Worm (Caenorhabditis elegans) whole organism, young adult: ENCODE data around the gene B0024.15.

Experiments
- B0336.3 ChIP-seq: fragments of 200-800 bp; sonication (Bioruptor generic); IDR thresholded peaks from 2 replicates; pipeline ENCODE4 v1.3.6; 2022; ENCODE audit warnings: missing genetic modification characterization, missing compliant biosample characterization
- F49E8.2 ChIP-seq: sonication (generic microtip); optimal IDR thresholded peaks from 3 replicates; lab custom pipeline; 2017; ENCODE audit warnings: missing genetic modification characterization, mild to moderate bottlenecking, missing compliant biosample characterization, antibody characterized with exemption, moderate library complexity; ENCODE audit not compliant: insufficient read depth
- F57A8.1 ChIP-seq: fragments of 200-800 bp; sonication (Bioruptor generic); optimal IDR thresholded peaks from 2 replicates; lab custom pipeline; 2018; ENCODE audit warnings: mild to moderate bottlenecking, missing genetic modification characterization, moderate library complexity, missing compliant biosample characterization
- K11D2.4 ChIP-seq: fragments of 200-800 bp; sonication (Bioruptor generic); IDR thresholded peaks from 2 replicates; pipeline ENCODE4 v1.3.6; 2022; ENCODE audit warnings: missing genetic modification reagents, missing genetic modification characterization, missing compliant biosample characterization
- T07F8.4 ChIP-seq: sonication (generic microtip); optimal IDR thresholded peaks from 2 replicates; lab custom pipeline; 2016; ENCODE audit warnings: mild to moderate bottlenecking, missing genetic modification characterization, moderate library complexity, missing compliant biosample characterization
- T26A5.8 ChIP-seq: sonication (generic microtip); optimal IDR thresholded peaks from 2 replicates; lab custom pipeline; 2016; ENCODE audit warnings: missing genetic modification characterization, missing compliant biosample characterization
- Y56A3A.18 ChIP-seq: fragments of 200-800 bp; sonication (Bioruptor generic); IDR thresholded peaks from 2 replicates; pipeline ENCODE4 v1.3.6; 2022; ENCODE audit warnings: missing genetic modification reagents, missing genetic modification characterization, missing compliant biosample characterization
- Y95B8A.8 ChIP-seq: fragments of 200-800 bp; sonication (Bioruptor generic); IDR thresholded peaks from 2 replicates; pipeline ENCODE4 v1.3.6; 2022; ENCODE audit warnings: missing genetic modification reagents, missing genetic modification characterization, missing compliant biosample characterization
- attf-5 ChIP-seq: fragments of 200-800 bp; sonication (Bioruptor generic); optimal IDR thresholded peaks from 2 replicates; lab custom pipeline; 2018; ENCODE audit warnings: mild to moderate bottlenecking, missing genetic modification characterization, missing compliant biosample characterization
- bed-2 ChIP-seq: fragments of 200-800 bp; sonication (Bioruptor generic); IDR thresholded peaks from 2 replicates; pipeline ENCODE4 v1.3.6; 2022; ENCODE audit warnings: missing genetic modification reagents, missing genetic modification characterization, missing compliant biosample characterization
- ccch-3 ChIP-seq: fragments of 200-800 bp; sonication (Bioruptor generic); optimal IDR thresholded peaks from 2 replicates; lab custom pipeline; 2018; ENCODE audit warnings: mild to moderate bottlenecking, missing genetic modification characterization, missing compliant biosample characterization
- ceh-100 ChIP-seq: fragments of 200-800 bp; sonication (Bioruptor generic); IDR thresholded peaks from 2 replicates; pipeline ENCODE4 v1.3.6; 2022; ENCODE audit warnings: missing genetic modification reagents, missing genetic modification characterization, missing compliant biosample characterization
- ceh-79 ChIP-seq: sonication (generic microtip); optimal IDR thresholded peaks from 2 replicates; lab custom pipeline; 2017; ENCODE audit warnings: mild to moderate bottlenecking, missing genetic modification characterization, missing compliant biosample characterization
- chd-7 ChIP-seq: sonication (generic microtip); optimal IDR thresholded peaks from 2 replicates; lab custom pipeline; 2016; ENCODE audit warnings: mild to moderate bottlenecking, missing genetic modification characterization, moderate library complexity, missing compliant biosample characterization
- egl-44 ChIP-seq: fragments of 200-800 bp; sonication (Bioruptor generic); IDR thresholded peaks from 2 replicates; pipeline ENCODE4 v1.3.6; 2022; ENCODE audit warnings: missing genetic modification reagents, missing genetic modification characterization, missing compliant biosample characterization
- ekl-4 ChIP-seq: fragments of 200-800 bp; sonication (Bioruptor generic); IDR thresholded peaks from 2 replicates; pipeline ENCODE4 v1.3.6; 2022; ENCODE audit warnings: missing genetic modification reagents, missing genetic modification characterization, missing compliant biosample characterization
- ets-4 ChIP-seq: fragments of 200-800 bp; sonication (Bioruptor generic); optimal IDR thresholded peaks from 2 replicates; lab custom pipeline; 2018; ENCODE audit warnings: mild to moderate bottlenecking, missing genetic modification characterization, missing compliant biosample characterization
- fkh-3 ChIP-seq: sonication (generic microtip); optimal IDR thresholded peaks from 2 replicates; lab custom pipeline; 2016; ENCODE audit warnings: mild to moderate bottlenecking, missing genetic modification characterization, missing compliant biosample characterization
- gei-17 ChIP-seq: fragments of 200-800 bp; sonication (Bioruptor generic); optimal IDR thresholded peaks from 2 replicates; lab custom pipeline; 2018; ENCODE audit warnings: mild to moderate bottlenecking, missing genetic modification characterization, missing compliant biosample characterization
- hmg-1.2 ChIP-seq: fragments of 200-800 bp; sonication (Bioruptor generic); IDR thresholded peaks from 2 replicates; pipeline ENCODE4 v1.3.6; 2022; ENCODE audit warnings: missing genetic modification reagents, missing genetic modification characterization, missing compliant biosample characterization
- hsf-1 ChIP-seq: fragments of 200-800 bp; sonication (Bioruptor generic); IDR thresholded peaks from 2 replicates; pipeline ENCODE4 v1.3.6; 2022; ENCODE audit warnings: missing genetic modification reagents, missing genetic modification characterization, missing compliant biosample characterization
- lin-35 ChIP-seq, 3 experiments: fragments of 150-350 bp in 2 of 3; sonication (generic microtip) in 1 of 3; optimal IDR thresholded peaks; 2 replicates each; lab custom pipeline; 2014 to 2018; ENCODE audit warnings: missing biosample characterization in 3 of 3, missing genetic modification characterization in 3 of 3, missing genetic modification reagents in 3 of 3
- nfya-1 ChIP-seq: sonication (generic microtip); optimal IDR thresholded peaks from 2 replicates; lab custom pipeline; 2017; ENCODE audit warnings: antibody characterized with exemption, missing compliant biosample characterization, missing genetic modification characterization, borderline replicate concordance; ENCODE audit not compliant: insufficient read depth
- nfya-2 ChIP-seq: fragments of 200-800 bp; sonication (Bioruptor generic); IDR thresholded peaks from 2 replicates; pipeline ENCODE4 v1.3.6; 2022; ENCODE audit warnings: missing genetic modification reagents, missing genetic modification characterization, missing compliant biosample characterization
- nhr-179 ChIP-seq: sonication (generic microtip); optimal IDR thresholded peaks from 2 replicates; lab custom pipeline; 2016; ENCODE audit warnings: mild to moderate bottlenecking, missing genetic modification characterization, missing compliant biosample characterization
- nhr-80 ChIP-seq: sonication (generic microtip); optimal IDR thresholded peaks from 2 replicates; lab custom pipeline; 2016; ENCODE audit warnings: missing genetic modification characterization, missing compliant biosample characterization
- nhr-90 ChIP-seq: sonication (generic microtip); optimal IDR thresholded peaks from 2 replicates; lab custom pipeline; 2016; ENCODE audit warnings: missing genotype, mild to moderate bottlenecking, missing genetic modification characterization, missing compliant biosample characterization
- pbrm-1 ChIP-seq: fragments of 200-800 bp; sonication (Bioruptor generic); IDR thresholded peaks from 2 replicates; pipeline ENCODE4 v1.3.6; 2022; ENCODE audit warnings: missing genetic modification reagents, missing genetic modification characterization, missing compliant biosample characterization
- rcor-1 ChIP-seq: fragments of 200-800 bp; sonication (Bioruptor generic); IDR thresholded peaks from 2 replicates; pipeline ENCODE4 v1.3.6; 2022; ENCODE audit warnings: missing genetic modification reagents, missing genetic modification characterization, missing compliant biosample characterization
- rec-8 ChIP-seq, 2 experiments: sonication (generic microtip); optimal IDR thresholded peaks; 2 replicates each; lab custom pipeline; 2016; ENCODE audit warnings: mild to moderate bottlenecking in 2 of 2, missing genetic modification characterization in 2 of 2, missing genetic modification reagents in 2 of 2, missing genotype in 2 of 2, missing biosample characterization in 1 of 2, missing compliant biosample characterization in 1 of 2, moderate library complexity in 1 of 2
- snpc-1.1 ChIP-seq: sonication (generic microtip); optimal IDR thresholded peaks from 2 replicates; lab custom pipeline; 2017; ENCODE audit warnings: missing genetic modification characterization, mild to moderate bottlenecking, missing compliant biosample characterization, antibody characterized with exemption, moderate library complexity, missing genotype, missing genetic modification reagents; ENCODE audit not compliant: insufficient read depth
- snpc-3.4 ChIP-seq: sonication (generic microtip); optimal IDR thresholded peaks from 2 replicates; lab custom pipeline; 2017; ENCODE audit warnings: missing genetic modification characterization, mild to moderate bottlenecking, missing compliant biosample characterization, antibody characterized with exemption, moderate library complexity, missing genotype, missing genetic modification reagents
- somi-1 ChIP-seq: fragments of 200-800 bp; sonication (Bioruptor generic); optimal IDR thresholded peaks from 2 replicates; lab custom pipeline; 2018; ENCODE audit warnings: mild to moderate bottlenecking, missing genetic modification characterization, missing compliant biosample characterization
- sptf-2 ChIP-seq: fragments of 200-800 bp; sonication (Bioruptor generic); optimal IDR thresholded peaks from 2 replicates; lab custom pipeline; 2018; ENCODE audit warnings: mild to moderate bottlenecking, missing genetic modification characterization, missing compliant biosample characterization
- tbp1 ChIP-seq: fragments of 200-800 bp; sonication (Bioruptor generic); optimal IDR thresholded peaks from 2 replicates; lab custom pipeline; 2018; ENCODE audit warnings: mild to moderate bottlenecking, missing genetic modification characterization, missing compliant biosample characterization
- tlf-1 ChIP-seq: fragments of 200-800 bp; sonication (Bioruptor generic); optimal IDR thresholded peaks from 2 replicates; lab custom pipeline; 2018; ENCODE audit warnings: mild to moderate bottlenecking, missing genetic modification characterization, missing compliant biosample characterization
- ztf-25 ChIP-seq: fragments of 200-800 bp; sonication (Bioruptor generic); IDR thresholded peaks from 2 replicates; pipeline ENCODE4 v1.3.6; 2022; ENCODE audit warnings: missing genetic modification reagents, missing genetic modification characterization, missing compliant biosample characterization
- ztf-28 ChIP-seq: fragments of 200-800 bp; sonication (Bioruptor generic); IDR thresholded peaks from 2 replicates; pipeline ENCODE4 v1.3.6; 2022; ENCODE audit warnings: missing genetic modification reagents, missing genetic modification characterization, missing compliant biosample characterization

Gene B0024.15

DNA sequence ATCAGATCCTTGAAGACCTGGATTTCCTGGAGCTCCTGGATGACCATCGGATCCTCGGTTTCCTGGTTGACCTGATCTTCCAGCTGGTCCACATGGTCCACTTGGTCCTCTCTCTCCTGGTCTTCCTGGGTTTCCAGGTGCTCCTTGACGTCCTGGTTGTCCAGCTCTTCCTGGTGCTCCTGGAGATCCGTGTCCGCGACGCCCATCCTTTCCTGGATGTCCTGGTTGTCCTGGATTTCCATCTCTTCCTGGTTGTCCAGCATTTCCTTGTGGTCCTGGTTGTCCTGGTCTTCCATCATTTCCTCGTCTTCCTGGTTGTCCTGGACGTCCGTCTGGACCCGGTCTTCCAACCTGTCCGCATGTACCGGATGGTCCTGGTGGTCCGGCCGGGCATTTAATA, 2.0 kb downstream of the B0024.15 start:
- TF ChIP-seq nhr-80 (no peak), tbp1 (no peak), ceh-100 (GFP tag; lab: Robert Waterston, UW) (no peak), Y56A3A.18 (GFP tag; lab: Robert Waterston, UW) (no peak), ekl-4 (GFP tag; lab: Robert Waterston, UW) (no peak), nfya-2 (GFP tag; lab: Robert Waterston, UW) (no peak), nfya-1 (no peak), ets-4 (no peak)

DNA sequence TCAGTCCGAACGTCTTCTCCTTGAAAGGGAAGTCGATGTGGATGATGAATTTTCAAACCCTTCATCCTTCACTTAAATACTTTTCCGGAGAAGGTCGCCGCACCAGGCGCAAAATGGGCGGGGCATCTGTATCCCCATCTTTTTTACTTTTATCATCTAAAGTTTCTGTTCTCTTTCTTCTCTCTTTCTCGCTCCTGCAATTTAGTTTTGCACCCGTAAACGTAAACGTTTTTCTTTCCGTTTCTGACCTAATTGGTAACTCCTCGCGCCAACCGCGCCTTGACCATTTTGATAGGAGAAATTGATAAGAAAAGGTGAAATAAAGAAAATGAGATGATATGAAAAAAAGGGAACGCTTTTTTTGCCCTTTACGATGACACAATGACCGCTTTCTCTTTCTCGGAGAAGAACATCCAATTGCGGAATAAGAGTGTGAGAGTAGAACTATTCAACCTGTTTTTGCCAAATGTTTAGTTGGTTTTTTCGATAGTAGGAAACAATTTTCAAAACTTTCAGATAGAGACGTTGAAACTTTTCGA, 3.0 kb downstream of the B0024.15 start, which contains the start of gene col-149:
Gene col-149, minus strand, starts transcription at position 51 of the 539 bp plus-strand sequence.
- TF ChIP-seq T07F8.4 (tag; lab: Kevin White, UChicago) (no peak), nhr-80 (peak; percentile 32), hsf-1 (GFP tag; lab: Robert Waterston, UW) (no peak), ztf-28 (GFP tag; lab: Robert Waterston, UW) (no peak)

DNA sequence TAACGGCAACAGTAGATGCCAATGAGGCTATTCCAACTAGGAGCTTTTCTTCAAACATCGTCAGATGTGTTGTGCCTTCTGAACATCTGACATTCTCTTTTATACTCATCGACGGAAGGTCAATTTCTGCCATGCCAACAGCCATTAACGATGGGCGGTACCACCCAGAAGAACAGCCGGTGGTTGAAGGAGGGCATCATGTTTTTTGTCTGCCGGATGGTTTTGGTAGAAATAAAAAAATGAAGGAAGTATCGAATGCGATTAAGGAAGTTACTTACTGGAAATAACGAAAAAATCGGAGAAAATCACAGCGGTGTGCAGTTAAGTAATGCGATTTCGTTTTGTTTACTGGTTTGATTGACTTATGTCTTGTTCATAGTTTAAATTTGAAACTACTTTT, 4.7 kb downstream of the B0024.15 start, which contains the start of gene col-150:
Gene col-150, minus strand, starts transcription at position 101 of the 400 bp plus-strand sequence.
- TF ChIP-seq K11D2.4 (GFP tag; lab: Robert Waterston, UW) (no peak), nhr-90 (tag; lab: Kevin White, UChicago) (no peak), ets-4 (no peak), pbrm-1 (GFP tag; lab: Robert Waterston, UW) (no peak), nhr-179 (no peak), F49E8.2 (tag; lab: Kevin White, UChicago) (no peak), ceh-100 (GFP tag; lab: Robert Waterston, UW) (no peak), chd-7 (tag; lab: Kevin White, UChicago) (no peak), hsf-1 (GFP tag; lab: Robert Waterston, UW) (no peak), egl-44 (GFP tag; lab: Robert Waterston, UW) (no peak), attf-5 (GFP tag; lab: Kevin White, UChicago) (no peak), rec-8 (tag; optimal IDR thresholded peaks at IDR 0.05; lab: Kevin White, UChicago) (no peak), B0336.3 (no peak), snpc-3.4 (tag; lab: Kevin White, UChicago) (no peak), bed-2 (GFP tag; lab: Robert Waterston, UW) (no peak), snpc-1.1 (tag; lab: Kevin White, UChicago) (no peak), fkh-3 (tag; lab: Kevin White, UChicago) (no peak), somi-1 (GFP tag; lab: Kevin White, UChicago) (no peak)

DNA sequence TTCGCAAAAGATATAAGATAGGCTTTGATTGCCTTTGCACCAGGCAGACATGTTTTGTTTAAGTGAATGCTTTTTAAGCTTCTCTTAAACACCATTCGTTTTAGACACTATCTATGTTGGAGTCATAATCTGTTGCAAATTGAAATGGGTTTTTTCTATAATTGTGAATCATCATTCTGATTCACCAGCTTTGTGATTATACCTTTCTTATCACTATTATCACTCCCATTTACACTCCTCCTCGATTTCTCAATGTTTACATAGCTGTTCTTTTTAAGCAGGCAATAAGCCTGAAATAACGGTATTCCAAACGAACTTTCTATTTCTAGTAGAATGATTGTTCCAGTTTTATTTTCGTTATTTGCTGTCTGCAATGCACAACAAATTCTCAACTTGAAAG, 7.3 kb downstream of the B0024.15 start, which contains the start of gene B0024.4:
Gene B0024.4, plus strand, starts transcription at position 301 of the 400 bp plus-strand sequence.
- no peak for TF ChIP-seq lin-35 (GFP tag; optimal IDR thresholded peaks at IDR 0.05; lab: Kevin White, UChicago)
- TF ChIP-seq gei-17 = no peak
- TF ChIP-seq nfya-1 = no peak
- TF ChIP-seq F49E8.2 (tag; lab: Kevin White, UChicago) = no peak
- no peak for TF ChIP-seq Y95B8A.8
- TF ChIP-seq K11D2.4 (GFP tag; lab: Robert Waterston, UW) = no peak
- TF ChIP-seq pbrm-1 (GFP tag; lab: Robert Waterston, UW) = no peak

DNA sequence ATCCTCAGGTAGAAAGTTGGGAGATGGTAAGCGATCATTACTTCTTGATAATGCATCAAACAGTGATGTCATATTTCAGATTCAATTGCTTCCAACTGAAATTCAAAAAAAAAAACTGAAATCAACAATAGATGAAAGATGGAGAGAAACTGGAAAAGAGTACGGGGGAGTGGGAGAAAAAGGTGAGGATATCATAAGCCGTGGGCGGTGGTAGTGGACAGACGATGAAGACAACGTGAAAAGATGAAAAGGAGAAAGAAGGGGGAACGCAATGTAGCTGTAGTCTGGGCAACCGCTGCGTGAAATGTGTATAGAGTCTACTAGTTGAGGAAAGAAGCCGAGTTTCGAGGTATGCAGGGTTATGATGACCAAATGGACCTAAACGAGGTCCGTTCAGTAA, 17.4 kb downstream of the B0024.15 start, which contains the start of gene che-12:
Gene che-12, minus strand, starts transcription at position 101 of the 400 bp plus-strand sequence.
- TF ChIP-seq ztf-25 (GFP tag; lab: Robert Waterston, UW) (no peak), ccch-3 (GFP tag; lab: Kevin White, UChicago) (no peak), tlf-1 (GFP tag; lab: Kevin White, UChicago) (no peak), tbp1 (no peak), ceh-100 (GFP tag; lab: Robert Waterston, UW) (no peak), T26A5.8 (tag; lab: Kevin White, UChicago) (no peak), attf-5 (GFP tag; lab: Kevin White, UChicago) (no peak), hmg-1.2 (GFP tag; lab: Robert Waterston, UW) (no peak), rcor-1 (no peak), sptf-2 (GFP tag; lab: Kevin White, UChicago) (no peak), F57A8.1 (GFP tag; lab: Kevin White, UChicago) (no peak), ceh-79 (tag; lab: Kevin White, UChicago) (no peak)
